Fruit fly (Drosophila melanogaster): ENCODE measurements around the gene Ack.

dm6 chr3L:4102496-4103257 is 5.3 kb upstream of the Ack start, which contains the start of gene CG14995:
- peak; percentile 53 for TF ChIP-seq HLH4C (GFP tag; IDR thresholded peaks at IDR 0.05; ENCODE audit: partially characterized antibody)
- no peak for TF ChIP-seq CG14667 (GFP tag; IDR thresholded peaks at IDR 0.05)
- peak; percentile 31 for TF ChIP-seq CG15514 (GFP tag; optimal IDR thresholded peaks at IDR 0.05)
- TF ChIP-seq Hr39 (optimal IDR thresholded peaks at IDR 0.05) = no peak
- no peak for TF ChIP-seq ash1 (GFP tag; optimal IDR thresholded peaks at IDR 0.05)
- TF ChIP-seq hbn (GFP tag; IDR thresholded peaks at IDR 0.05; ENCODE audit: partially characterized antibody) = peak; percentile 38

Data from whole organism, embryonic.